Worm (Caenorhabditis elegans) whole organism, mixed stage, embryonic: ENCODE results near the gene F34H10.4.

ENCODE experiments used
- M03D4.4 ChIP-seq: sonication (generic microtip); optimal IDR thresholded peaks from 2 replicates; lab custom pipeline; 2017; ENCODE audit warnings: mild to moderate bottlenecking, missing genetic modification characterization, missing compliant biosample characterization
- bed-3 ChIP-seq: fragments of 200-800 bp; sonication (Bioruptor generic); optimal IDR thresholded peaks from 3 replicates; lab custom pipeline; 2018; ENCODE audit warnings: mild to moderate bottlenecking, missing genetic modification characterization, moderate library complexity, missing compliant biosample characterization
- blmp-1 ChIP-seq: fragments of 150-350 bp; optimal IDR thresholded peaks from 2 replicates; lab custom pipeline; 2014; ENCODE audit warnings: missing biosample characterization, missing genetic modification characterization
- ceh-39 ChIP-seq: fragments of 150-350 bp; optimal IDR thresholded peaks from 2 replicates; lab custom pipeline; 2014; ENCODE audit warnings: missing biosample characterization, missing genetic modification characterization
- ceh-43 ChIP-seq: fragments of 200-800 bp; sonication (Bioruptor generic); optimal IDR thresholded peaks from 2 replicates; lab custom pipeline; 2018; ENCODE audit warnings: mild to moderate bottlenecking, missing genetic modification characterization, moderate library complexity, missing compliant biosample characterization
- ceh-83 ChIP-seq: fragments of 200-800 bp; sonication (Bioruptor generic); optimal IDR thresholded peaks from 2 replicates; lab custom pipeline; 2018; ENCODE audit warnings: mild to moderate bottlenecking, missing genetic modification characterization, missing compliant biosample characterization
- ces-1 ChIP-seq: fragments of 150-350 bp; optimal IDR thresholded peaks from 2 replicates; lab custom pipeline; 2014; ENCODE audit warnings: missing biosample characterization, missing genetic modification reagents, missing genetic modification characterization
- cnd-1 ChIP-seq: fragments of 200-800 bp; sonication (Bioruptor generic); optimal IDR thresholded peaks from 2 replicates; lab custom pipeline; 2018; ENCODE audit warnings: mild to moderate bottlenecking, missing genetic modification characterization, missing compliant biosample characterization
- drap-1 ChIP-seq: fragments of 200-800 bp; sonication (Bioruptor generic); optimal IDR thresholded peaks from 3 replicates; lab custom pipeline; 2018; ENCODE audit warnings: mild to moderate bottlenecking, missing genetic modification characterization, missing compliant biosample characterization
- elt-1 ChIP-seq: sonication (generic microtip); optimal IDR thresholded peaks from 2 replicates; lab custom pipeline; 2017; ENCODE audit warnings: missing genetic modification characterization, mild to moderate bottlenecking, missing compliant biosample characterization, antibody characterized with exemption, moderate library complexity, borderline replicate concordance; ENCODE audit not compliant: insufficient read depth
- elt-3 ChIP-seq: fragments of 150-350 bp; optimal IDR thresholded peaks from 2 replicates; lab custom pipeline; 2014; ENCODE audit warnings: missing biosample characterization, missing genetic modification characterization
- flh-1 ChIP-seq: fragments of 200-800 bp; sonication (Bioruptor generic); optimal IDR thresholded peaks from 2 replicates; lab custom pipeline; 2018; ENCODE audit warnings: mild to moderate bottlenecking, missing genetic modification characterization, moderate library complexity, missing compliant biosample characterization
- ham-2 ChIP-seq: fragments of 200-800 bp; sonication (Bioruptor generic); optimal IDR thresholded peaks from 2 replicates; lab custom pipeline; 2018; ENCODE audit warnings: mild to moderate bottlenecking, missing genetic modification characterization, missing compliant biosample characterization
- hlh-1 ChIP-seq: fragments of 150-350 bp; optimal IDR thresholded peaks from 2 replicates; lab custom pipeline; 2014; ENCODE audit warnings: missing biosample characterization, missing genetic modification reagents, missing genetic modification characterization
- lin-13 ChIP-seq: fragments of 150-350 bp; optimal IDR thresholded peaks from 2 replicates; lab custom pipeline; 2014; ENCODE audit warnings: missing biosample characterization, missing genetic modification characterization
- lin-32 ChIP-seq: fragments of 200-800 bp; sonication (Bioruptor generic); optimal IDR thresholded peaks from 2 replicates; lab custom pipeline; 2018; ENCODE audit warnings: mild to moderate bottlenecking, missing genetic modification characterization, missing compliant biosample characterization
- lsy-2 ChIP-seq: fragments of 150-350 bp; optimal IDR thresholded peaks from 2 replicates; lab custom pipeline; 2014; ENCODE audit warnings: missing biosample characterization, missing genetic modification characterization
- mab-5 ChIP-seq: fragments of 150-350 bp; optimal IDR thresholded peaks from 2 replicates; lab custom pipeline; 2014; ENCODE audit warnings: missing biosample characterization, missing genetic modification characterization
- mep-1 ChIP-seq: fragments of 150-350 bp; optimal IDR thresholded peaks from 2 replicates; lab custom pipeline; 2017; ENCODE audit warnings: missing biosample characterization, missing genetic modification reagents, missing genetic modification characterization, inconsistent platforms
- mls-2 ChIP-seq: sonication (generic microtip); optimal IDR thresholded peaks from 2 replicates; lab custom pipeline; 2016; ENCODE audit warnings: mild to moderate bottlenecking, missing genetic modification characterization, moderate library complexity, missing compliant biosample characterization
- nhr-12 ChIP-seq: fragments of 150-350 bp; optimal IDR thresholded peaks from 2 replicates; lab custom pipeline; 2014; ENCODE audit warnings: missing biosample characterization, missing genetic modification characterization
- nhr-2 ChIP-seq: fragments of 150-350 bp; optimal IDR thresholded peaks from 2 replicates; lab custom pipeline; 2014; ENCODE audit warnings: missing biosample characterization, missing genetic modification characterization
- nhr-237 ChIP-seq: fragments of 150-350 bp; optimal IDR thresholded peaks from 2 replicates; lab custom pipeline; 2014; ENCODE audit warnings: missing biosample characterization, missing genetic modification characterization
- nhr-28 ChIP-seq: fragments of 150-350 bp; optimal IDR thresholded peaks from 2 replicates; lab custom pipeline; 2014; ENCODE audit warnings: missing biosample characterization, missing genetic modification characterization
- nhr-76 ChIP-seq: sonication (generic microtip); optimal IDR thresholded peaks from 2 replicates; lab custom pipeline; 2017; ENCODE audit warnings: missing biosample characterization, missing genetic modification characterization
- pha-4 ChIP-seq: fragments of 150-350 bp; optimal IDR thresholded peaks from 2 replicates; lab custom pipeline; 2018; ENCODE audit warnings: missing biosample characterization, missing genetic modification reagents, missing genetic modification characterization
- sem-2 ChIP-seq: fragments of 200-800 bp; sonication (Bioruptor generic); optimal IDR thresholded peaks from 2 replicates; lab custom pipeline; 2018; ENCODE audit warnings: mild to moderate bottlenecking, missing genetic modification characterization, missing compliant biosample characterization
- snpc-4 ChIP-seq: fragments of 150-350 bp; optimal IDR thresholded peaks from 2 replicates; lab custom pipeline; 2014; ENCODE audit warnings: missing biosample characterization, missing genetic modification characterization
- sptf-1 ChIP-seq: sonication (generic microtip); optimal IDR thresholded peaks from 2 replicates; lab custom pipeline; 2017; ENCODE audit warnings: mild to moderate bottlenecking, missing genetic modification characterization, moderate library complexity, missing compliant biosample characterization
- tbx-8 ChIP-seq: fragments of 200-800 bp; sonication (Bioruptor generic); optimal IDR thresholded peaks from 2 replicates; lab custom pipeline; 2018; ENCODE audit warnings: mild to moderate bottlenecking, missing genetic modification characterization, moderate library complexity, missing compliant biosample characterization
- unc-120 ChIP-seq: sonication (generic microtip); optimal IDR thresholded peaks from 2 replicates; lab custom pipeline; 2017; ENCODE audit warnings: missing genetic modification characterization, missing compliant biosample characterization; ENCODE audit not compliant: poor library complexity, severe bottlenecking
- unc-39 ChIP-seq: fragments of 150-350 bp; optimal IDR thresholded peaks from 2 replicates; lab custom pipeline; 2014; ENCODE audit warnings: missing biosample characterization, missing genetic modification characterization
- unc-62 ChIP-seq: fragments of 150-350 bp; optimal IDR thresholded peaks from 2 replicates; lab custom pipeline; 2014; ENCODE audit warnings: missing biosample characterization, missing genetic modification reagents, missing genetic modification characterization
- zip-8 ChIP-seq: fragments of 150-350 bp; optimal IDR thresholded peaks from 2 replicates; lab custom pipeline; 2014; ENCODE audit warnings: missing biosample characterization, missing genetic modification characterization
- ztf-11 ChIP-seq: fragments of 150-350 bp; optimal IDR thresholded peaks from 2 replicates; lab custom pipeline; 2014; ENCODE audit warnings: missing biosample characterization, missing genetic modification characterization

Gene F34H10.4

ce11 chrX:9637137-9637536 lies 11.2 kb upstream of the F34H10.4 start:
- no peak for TF ChIP-seq ceh-83 (GFP tag; lab: Kevin White, UChicago)
- peak; percentile 61 for TF ChIP-seq ham-2
- TF ChIP-seq cnd-1 (tag; lab: Kevin White, UChicago), result peak; percentile 48

ce11 chrX:9637700-9638099 lies 10.6 kb upstream of the F34H10.4 start:
- TF ChIP-seq unc-39 (tag; lab: Kevin White, UChicago) (no peak), mep-1 (tag; lab: Kevin White, UChicago) (peak; percentile 60), nhr-237 (tag; lab: Kevin White, UChicago) (peak; percentile 73), ceh-43 (GFP tag; lab: Kevin White, UChicago) (peak; percentile 83), sptf-1 (peak; percentile 94), sem-2 (GFP tag; lab: Kevin White, UChicago) (peak; percentile 83), drap-1 (peak; percentile 90), nhr-2 (no peak), zip-8 (tag; lab: Kevin White, UChicago) (no peak), bed-3 (GFP tag; lab: Kevin White, UChicago) (peak; percentile 79), tbx-8 (peak; percentile 61), ceh-83 (GFP tag; lab: Kevin White, UChicago) (peak; percentile 89), ztf-11 (peak; percentile 53), mab-5 (tag; lab: Kevin White, UChicago) (no peak), lin-13 (tag; lab: Kevin White, UChicago) (peak; percentile 35), ces-1 (GFP tag; lab: Kevin White, UChicago) (no peak), unc-120 (tag; lab: Kevin White, UChicago) (peak; percentile 84), nhr-12 (tag; lab: Kevin White, UChicago) (no peak), blmp-1 (tag; lab: Kevin White, UChicago) (peak; percentile 11), elt-1 (tag; lab: Kevin White, UChicago) (no peak), cnd-1 (tag; lab: Kevin White, UChicago) (peak; percentile 87), flh-1 (peak; percentile 78), nhr-28 (tag; lab: Kevin White, UChicago) (peak; percentile 16), hlh-1 (tag; lab: Kevin White, UChicago) (peak; percentile 50), snpc-4 (no peak), nhr-76 (tag; lab: Kevin White, UChicago) (no peak), M03D4.4 (peak; percentile 93), ham-2 (peak; percentile 64), lsy-2 (tag; lab: Kevin White, UChicago) (no peak), ceh-39 (tag; lab: Kevin White, UChicago) (no peak), pha-4 (tag; lab: Kevin White, UChicago) (peak; percentile 68), lin-32 (GFP tag; lab: Kevin White, UChicago) (peak; percentile 74), mls-2 (tag; lab: Kevin White, UChicago) (peak; percentile 92), unc-62 (GFP tag; lab: Kevin White, UChicago) (peak; percentile 38), elt-3 (tag; lab: Kevin White, UChicago) (no peak)

- TF ChIP-seq unc-120 (tag; lab: Kevin White, UChicago) (no peak), pha-4 (tag; lab: Kevin White, UChicago) (no peak), zip-8 (tag; lab: Kevin White, UChicago) (no peak), tbx-8 (no peak), ham-2 (no peak), drap-1 (no peak), mep-1 (tag; lab: Kevin White, UChicago) (no peak), ceh-43 (GFP tag; lab: Kevin White, UChicago) (no peak), unc-39 (tag; lab: Kevin White, UChicago) (no peak)
- TF ChIP-seq, all 35 proteins: peak for 0
Observed at ce11 chrX:9638825-9639474, 9.4 kb upstream of the F34H10.4 start.
